Worm (Caenorhabditis elegans) whole organism, early embryonic: Measurements from ENCODE around the gene apt-9.

Experiments used
- B0310.2 ChIP-seq: sonication (generic microtip); optimal IDR thresholded peaks from 2 replicates; lab custom pipeline; 2016; ENCODE audit warnings: mild to moderate bottlenecking, missing genetic modification characterization, missing compliant biosample characterization
- F13C5.2 ChIP-seq: sonication (generic microtip); optimal IDR thresholded peaks from 2 replicates; lab custom pipeline; 2017; ENCODE audit warnings: mild to moderate bottlenecking, missing genetic modification characterization, inconsistent platforms, missing compliant biosample characterization
- ama-1 ChIP-seq: fragments of 150-350 bp; optimal IDR thresholded peaks from 2 replicates; lab custom pipeline; 2014
- ceh-13 ChIP-seq: fragments of 200-800 bp; sonication (Bioruptor generic); optimal IDR thresholded peaks from 2 replicates; lab custom pipeline; 2018; ENCODE audit warnings: mild to moderate bottlenecking, missing genetic modification characterization, missing compliant biosample characterization
- ets-7 ChIP-seq: sonication (generic microtip); optimal IDR thresholded peaks from 2 replicates; lab custom pipeline; 2016; ENCODE audit warnings: missing genotype, missing genetic modification characterization, missing compliant biosample characterization
- flt-1 ChIP-seq: fragments of 200-800 bp; sonication (Bioruptor generic); IDR thresholded peaks from 2 replicates; pipeline ENCODE4 v1.3.6; 2022; ENCODE audit warnings: missing genetic modification characterization, missing compliant biosample characterization
- hmbx-1 ChIP-seq: sonication (generic microtip); optimal IDR thresholded peaks from 2 replicates; lab custom pipeline; 2016; ENCODE audit warnings: mild to moderate bottlenecking, missing genetic modification characterization, missing compliant biosample characterization
- hmg-4 ChIP-seq: fragments of 200-800 bp; sonication (Bioruptor generic); optimal IDR thresholded peaks from 2 replicates; lab custom pipeline; 2018; ENCODE audit warnings: mild to moderate bottlenecking, missing genetic modification characterization, missing compliant biosample characterization
- hnd-1 ChIP-seq: sonication (generic microtip); optimal IDR thresholded peaks from 2 replicates; lab custom pipeline; 2016; ENCODE audit warnings: missing genetic modification characterization, missing compliant biosample characterization
- pes-1 ChIP-seq: fragments of 200-800 bp; sonication (Bioruptor generic); IDR thresholded peaks from 2 replicates; pipeline ENCODE4 v1.3.6; 2022; ENCODE audit warnings: missing genetic modification reagents, missing genetic modification characterization, missing compliant biosample characterization
- scrt-1 ChIP-seq: fragments of 200-800 bp; sonication (Bioruptor generic); IDR thresholded peaks from 2 replicates; pipeline ENCODE4 v1.3.6; 2022; ENCODE audit warnings: missing genetic modification characterization, missing compliant biosample characterization
- sea-1 ChIP-seq: fragments of 200-800 bp; sonication (Bioruptor generic); conservative IDR thresholded peaks from 2 replicates; pipeline ENCODE4 v1.3.6; 2022; ENCODE audit warnings: missing genetic modification characterization, missing compliant biosample characterization
- tbx-37 ChIP-seq: fragments of 200-800 bp; sonication (Bioruptor generic); conservative IDR thresholded peaks from 2 replicates; pipeline ENCODE4 v1.3.6; 2022; ENCODE audit warnings: missing genetic modification reagents, missing genetic modification characterization, missing compliant biosample characterization
- tra-4 ChIP-seq: sonication (generic microtip); optimal IDR thresholded peaks from 2 replicates; lab custom pipeline; 2017; ENCODE audit warnings: missing genetic modification characterization, missing compliant biosample characterization

ce11 chrX:11072701-11073100 lies 4.4 kb downstream of the apt-9 start:
- no peak for TF ChIP-seq sea-1 (GFP tag; lab: Robert Waterston, UW)
- no peak for TF ChIP-seq tbx-37
- no peak for TF ChIP-seq F13C5.2 (tag; lab: Kevin White, UChicago)
- no peak for TF ChIP-seq ceh-13 (GFP tag; lab: Kevin White, UChicago)
- no peak for TF ChIP-seq ama-1
- TF ChIP-seq pes-1 (GFP tag; lab: Robert Waterston, UW): no peak
- TF ChIP-seq ets-7: no peak
- no peak for TF ChIP-seq hnd-1 (tag; lab: Kevin White, UChicago)
- peak; percentile 29 for TF ChIP-seq hmg-4 (GFP tag; lab: Kevin White, UChicago)
- TF ChIP-seq tra-4 (tag; lab: Kevin White, UChicago): no peak
- no peak for TF ChIP-seq hmbx-1
- TF ChIP-seq B0310.2: no peak
- no peak for TF ChIP-seq scrt-1 (GFP tag; lab: Robert Waterston, UW)
- no peak for TF ChIP-seq flt-1 (GFP tag; lab: Robert Waterston, UW)
